Fruit fly (Drosophila melanogaster) Kc167 (cell line): ENCODE data around the gene zye.

Source experiments
- Myc ChIP-seq: fragments of >200 bp; optimal IDR thresholded peaks from 2 replicates; lab custom pipeline; 2017; ENCODE audit warnings: missing external identifiers
- Sin3A ChIP-seq: fragments of >200 bp; optimal IDR thresholded peaks from 2 replicates; lab custom pipeline; 2018; ENCODE audit warnings: missing external identifiers
- h ChIP-seq: fragments of >200 bp; optimal IDR thresholded peaks from 3 replicates; lab custom pipeline; 2018; ENCODE audit warnings: missing external identifiers
- insv ChIP-seq: fragments of >200 bp; optimal IDR thresholded peaks from 3 replicates; lab custom pipeline; 2018; ENCODE audit warnings: missing external identifiers
- psq ChIP-seq: fragments of >200 bp; optimal IDR thresholded peaks from 2 replicates; lab custom pipeline; 2017; ENCODE audit warnings: missing external identifiers
- ttk ChIP-seq: sonication (Bioruptor generic); optimal IDR thresholded peaks from 2 replicates; lab custom pipeline; 2017; ENCODE audit warnings: missing external identifiers

The zye gene

dm6 chr3L:20400515-20400914 is 12.9 kb upstream of the zye start:
- no peak for TF ChIP-seq h (lab: Kevin White, UChicago)
- peak; percentile 98 for TF ChIP-seq ttk (lab: Kevin White, UChicago)
- no peak for TF ChIP-seq Myc (lab: Kevin White, UChicago)

- TF ChIP-seq h (lab: Kevin White, UChicago) (no peak), insv (lab: Kevin White, UChicago) (peak; percentile 92), psq (peak; percentile 89)
Measured at dm6 chr3L:20401026-20401912, 12.1 kb upstream of the zye start, which contains the start of gene trbl. Gene trbl, minus strand, starts transcription at chr3L:20401609.

dm6 chr3L:20402665-20403492 is 10.5 kb upstream of the zye start:
- TF ChIP-seq psq, result peak; percentile 83
- TF ChIP-seq insv (lab: Kevin White, UChicago), result no peak
- TF ChIP-seq ttk (lab: Kevin White, UChicago), result no peak
- no peak for TF ChIP-seq h (lab: Kevin White, UChicago)
- no peak for TF ChIP-seq Sin3A (lab: Kevin White, UChicago)
- TF ChIP-seq Myc (lab: Kevin White, UChicago), result no peak

- TF ChIP-seq psq (peak; percentile 45), insv (lab: Kevin White, UChicago) (no peak)
Measured at dm6 chr3L:20403493-20404379, 9.7 kb upstream of the zye start.

dm6 chr3L:20404515-20404914 is 8.9 kb upstream of the zye start:
- TF ChIP-seq ttk (lab: Kevin White, UChicago) (no peak), insv (lab: Kevin White, UChicago) (no peak), Myc (lab: Kevin White, UChicago) (no peak), Sin3A (lab: Kevin White, UChicago) (no peak), h (lab: Kevin White, UChicago) (no peak), psq (no peak)

- TF ChIP-seq h (lab: Kevin White, UChicago) (no peak), insv (lab: Kevin White, UChicago) (no peak), Sin3A (lab: Kevin White, UChicago) (no peak), ttk (lab: Kevin White, UChicago) (no peak), Myc (lab: Kevin White, UChicago) (no peak), psq (no peak)
Measured at dm6 chr3L:20405337-20405887, 8.0 kb upstream of the zye start.

dm6 chr3L:20405971-20406948 is 7.1 kb upstream of the zye start:
- no peak for TF ChIP-seq psq
- no peak for TF ChIP-seq Myc (lab: Kevin White, UChicago)
- TF ChIP-seq insv (lab: Kevin White, UChicago), result no peak
- no peak for TF ChIP-seq Sin3A (lab: Kevin White, UChicago)
- no peak for TF ChIP-seq h (lab: Kevin White, UChicago)
- TF ChIP-seq ttk (lab: Kevin White, UChicago), result no peak

- TF ChIP-seq ttk (lab: Kevin White, UChicago), result no peak
- no peak for TF ChIP-seq psq
- TF ChIP-seq h (lab: Kevin White, UChicago), result no peak
Measured at dm6 chr3L:20410345-20410744, 3.1 kb upstream of the zye start, which contains the start of gene CG13248. Gene CG13248, minus strand, starts transcription at chr3L:20410566.

dm6 chr3L:20410780-20411179 is 2.6 kb upstream of the zye start:
- TF ChIP-seq h (lab: Kevin White, UChicago), result no peak
- no peak for TF ChIP-seq Myc (lab: Kevin White, UChicago)
- no peak for TF ChIP-seq psq
- TF ChIP-seq insv (lab: Kevin White, UChicago), result no peak
- no peak for TF ChIP-seq Sin3A (lab: Kevin White, UChicago)
- no peak for TF ChIP-seq ttk (lab: Kevin White, UChicago)

dm6 chr3L:20425888-20426287 is 12.5 kb downstream of the zye start, which contains the start of gene CG5282:
Gene CG5282, minus strand, starts transcription at chr3L:20426071.
- TF ChIP-seq h (lab: Kevin White, UChicago), result no peak
- TF ChIP-seq Myc (lab: Kevin White, UChicago), result no peak
- TF ChIP-seq insv (lab: Kevin White, UChicago), result no peak
- no peak for TF ChIP-seq psq
- TF ChIP-seq ttk (lab: Kevin White, UChicago), result no peak
- no peak for TF ChIP-seq Sin3A (lab: Kevin White, UChicago)
